Worm (Caenorhabditis elegans) whole organism, young adult: ENCODE data around the gene Y6G8.5.

ENCODE experiments used
- F37B4.10 ChIP-seq: fragments of 200-800 bp; sonication (Bioruptor generic); IDR thresholded peaks from 2 replicates; pipeline ENCODE4 v1.3.6; 2022; ENCODE audit warnings: missing genetic modification characterization, missing compliant biosample characterization
- atf-7 ChIP-seq: sonication (generic microtip); optimal IDR thresholded peaks from 2 replicates; lab custom pipeline; 2017; ENCODE audit warnings: mild to moderate bottlenecking, missing genetic modification characterization, missing compliant biosample characterization
- dpff-1 ChIP-seq: sonication (generic microtip); optimal IDR thresholded peaks from 2 replicates; lab custom pipeline; 2017; ENCODE audit warnings: mild to moderate bottlenecking, missing genetic modification characterization, missing compliant biosample characterization
- efl-1 ChIP-seq: fragments of 150-350 bp; optimal IDR thresholded peaks from 2 replicates; lab custom pipeline; 2014; ENCODE audit warnings: missing biosample characterization, missing genetic modification reagents, missing genetic modification characterization
- pha-4 ChIP-seq: fragments of 150-350 bp; sonication (generic microtip); optimal IDR thresholded peaks from 2 replicates; lab custom pipeline; 2014; ENCODE audit warnings: missing biosample characterization, missing genetic modification reagents, missing genetic modification characterization
- sea-2 ChIP-seq: fragments of 200-800 bp; sonication (Bioruptor generic); IDR thresholded peaks from 2 replicates; pipeline ENCODE4 v1.3.6; 2022; ENCODE audit warnings: missing genetic modification characterization, missing compliant biosample characterization

DNA sequence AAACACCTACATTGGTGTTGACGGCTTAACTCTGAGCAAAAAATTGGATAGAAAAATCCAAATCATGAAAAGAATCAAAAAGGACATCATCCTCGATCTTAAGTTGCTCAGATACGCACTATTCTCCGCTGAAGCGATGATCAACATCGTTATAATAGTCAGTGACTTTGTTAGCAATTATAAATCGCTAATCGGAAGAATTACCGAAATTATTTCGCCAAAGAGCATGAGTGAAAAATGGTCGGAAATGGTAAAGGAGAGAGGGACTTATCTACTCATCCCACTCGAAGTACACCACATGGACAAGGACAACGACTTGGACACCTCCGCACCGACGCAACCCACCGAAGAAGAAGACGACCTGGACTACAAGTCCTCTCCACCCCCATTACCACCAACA, 35.5 kb downstream of the Y6G8.5 start:
- no peak for TF ChIP-seq sea-2
- TF ChIP-seq atf-7 (tag; lab: Kevin White, UChicago): no peak
- no peak for TF ChIP-seq pha-4 (tag; lab: Kevin White, UChicago)
- TF ChIP-seq F37B4.10 (GFP tag; lab: Robert Waterston, UW): no peak
- TF ChIP-seq efl-1: no peak
- no peak for TF ChIP-seq dpff-1 (tag; lab: Kevin White, UChicago)
